Fruit fly (Drosophila melanogaster): ENCODE data around the gene shep.

shep gene

DNA sequence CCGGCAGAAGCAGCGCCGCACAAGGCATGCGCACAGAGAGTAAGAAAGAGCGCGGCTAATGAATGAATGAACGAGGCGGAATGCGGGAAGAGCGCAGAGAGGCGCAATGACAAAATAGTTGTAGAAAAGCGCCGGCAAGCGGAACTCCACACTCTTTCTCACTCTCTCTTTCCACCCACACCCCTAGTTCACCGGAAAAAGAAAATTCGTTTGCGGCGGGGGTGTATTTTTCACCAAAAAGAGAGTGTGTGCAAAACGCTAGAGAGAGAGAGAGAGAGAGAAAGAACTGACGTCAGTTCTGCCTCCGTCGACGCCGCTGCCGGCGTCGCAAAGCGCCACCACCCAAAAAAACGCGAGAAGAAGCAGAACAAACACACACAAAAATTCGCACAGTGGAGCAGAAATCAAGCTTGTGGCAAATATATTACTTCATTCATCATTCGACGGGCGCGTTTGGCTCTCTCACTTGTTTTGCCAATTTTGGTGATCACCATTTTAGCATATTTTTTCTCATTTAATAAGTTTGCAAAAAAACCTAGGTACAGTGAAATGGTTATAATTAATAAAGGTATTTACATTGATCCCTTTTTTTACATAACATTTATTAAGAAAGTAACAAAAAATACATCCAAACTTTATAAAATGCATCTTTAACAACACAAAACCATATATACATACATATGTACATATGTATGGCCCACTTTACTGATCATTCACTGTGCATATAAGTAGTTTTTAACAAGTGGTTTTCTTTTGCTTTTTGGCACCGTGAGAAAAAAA is 92.7 kb downstream of the shep start (continued):
- TF ChIP-seq sc (optimal IDR thresholded peaks at IDR 0.05) = no peak
- TF ChIP-seq sc (GFP tag; optimal IDR thresholded peaks at IDR 0.05) = no peak
- TF ChIP-seq Med (GFP tag) = peak; percentile 86
- TF ChIP-seq CG7928 (GFP tag; optimal IDR thresholded peaks at IDR 0.05) = no peak
- TF ChIP-seq sr (GFP tag; IDR thresholded peaks at IDR 0.05) = peak; percentile 24; the same call in 1 of the 3 replicates
- peak; percentile 65 for TF ChIP-seq Sox102F (GFP tag; optimal IDR thresholded peaks at IDR 0.05)
- no peak for TF ChIP-seq CG15696 (tag; optimal IDR thresholded peaks at IDR 0.05)
- peak; percentile 12 for TF ChIP-seq dmrt11E (tag; optimal IDR thresholded peaks at IDR 0.05)
- peak; percentile 74 for TF ChIP-seq tio (GFP tag; optimal IDR thresholded peaks at IDR 0.05)
- TF ChIP-seq slou (GFP tag; optimal IDR thresholded peaks at IDR 0.05) = no peak
- peak; percentile 61; the same call in 1 of the 3 replicates for TF ChIP-seq CG11695 (GFP tag; IDR thresholded peaks at IDR 0.05)
- no peak for TF ChIP-seq Six4 (GFP tag; optimal IDR thresholded peaks at IDR 0.05)
- TF ChIP-seq CG7357 (GFP tag; IDR thresholded peaks at IDR 0.05) = no peak
- no peak for TF ChIP-seq CG42726 (GFP tag; IDR thresholded peaks at IDR 0.05; ENCODE audit: partially characterized antibody)
- TF ChIP-seq Vsx1 (GFP tag; optimal IDR thresholded peaks at IDR 0.05) = no peak
- no peak for TF ChIP-seq lov (optimal IDR thresholded peaks at IDR 0.05)
- peak; percentile 69; the same call in 1 of the 3 replicates for TF ChIP-seq lov (GFP tag; IDR thresholded peaks at IDR 0.05)
- TF ChIP-seq CG10431 (GFP tag; optimal IDR thresholded peaks at IDR 0.05) = no peak
- no peak for TF ChIP-seq abd-A (tag; optimal IDR thresholded peaks at IDR 0.05)
- no peak for TF ChIP-seq CG2116 (GFP tag; optimal IDR thresholded peaks at IDR 0.05)
- no peak for TF ChIP-seq rib (GFP tag; IDR thresholded peaks at IDR 0.05)
- no peak for TF ChIP-seq Nf-YA (GFP tag; IDR thresholded peaks at IDR 0.05)
- TF ChIP-seq E2f1 (GFP tag; IDR thresholded peaks at IDR 0.05) = peak; percentile 12; the same call in 1 of the 2 replicates
- TF ChIP-seq cato (GFP tag; optimal IDR thresholded peaks at IDR 0.05; ENCODE audit: borderline replicate concordance) = peak; percentile 6
- no peak for TF ChIP-seq pzg (GFP tag; optimal IDR thresholded peaks at IDR 0.05)
- no peak for TF ChIP-seq CG15073 (GFP tag; optimal IDR thresholded peaks at IDR 0.05)
- no peak for TF ChIP-seq CG18476 (GFP tag; optimal IDR thresholded peaks at IDR 0.05)
- no peak for TF ChIP-seq CG43689 (GFP tag; IDR thresholded peaks at IDR 0.05)
- peak; percentile 12 for TF ChIP-seq YL-1 (GFP tag; optimal IDR thresholded peaks at IDR 0.05)
- TF ChIP-seq Poxn (GFP tag; IDR thresholded peaks at IDR 0.05) = no peak
- TF ChIP-seq CG33213 (GFP tag; optimal IDR thresholded peaks at IDR 0.05) = peak; percentile 23
- TF ChIP-seq gce (GFP tag; IDR thresholded peaks at IDR 0.05) = 0 out of 3 replicates have a peak, but pooled peaks have one; percentile 2
- peak; percentile 55 for TF ChIP-seq CG12155 (GFP tag; optimal IDR thresholded peaks at IDR 0.05)
- peak; percentile 43; the same call in 1 of the 2 replicates for TF ChIP-seq CG10366 (GFP tag; IDR thresholded peaks at IDR 0.05)
- peak; percentile 35; the same call in 1 of the 3 replicates for TF ChIP-seq tgo (GFP tag; IDR thresholded peaks at IDR 0.05)
- peak; percentile 32 for TF ChIP-seq ems (GFP tag; optimal IDR thresholded peaks at IDR 0.05)
- no peak for TF ChIP-seq dimm (GFP tag; IDR thresholded peaks at IDR 0.05)
- TF ChIP-seq ham (GFP tag; IDR thresholded peaks at IDR 0.05) = no peak
- TF ChIP-seq Hey (tag; optimal IDR thresholded peaks at IDR 0.05) = no peak
- TF ChIP-seq CG11456 (GFP tag; IDR thresholded peaks at IDR 0.05) = peak; percentile 63; the same call in 2 of the 3 replicates
- TF ChIP-seq sug (tag; optimal IDR thresholded peaks at IDR 0.05) = peak; percentile 27
- no peak for TF ChIP-seq kah (GFP tag; optimal IDR thresholded peaks at IDR 0.05)
- TF ChIP-seq vfl (GFP tag; optimal IDR thresholded peaks at IDR 0.05) = no peak
- TF ChIP-seq tll (GFP tag; optimal IDR thresholded peaks at IDR 0.05) = no peak
- TF ChIP-seq trem (tag; optimal IDR thresholded peaks at IDR 0.05) = no peak
- TF ChIP-seq HLH4C (GFP tag; IDR thresholded peaks at IDR 0.05; ENCODE audit: partially characterized antibody) = no peak
- TF ChIP-seq stwl (tag; optimal IDR thresholded peaks at IDR 0.05) = no peak
- no peak for TF ChIP-seq HmgZ (tag; optimal IDR thresholded peaks at IDR 0.05)
- no peak for TF ChIP-seq CG6854 (GFP tag; optimal IDR thresholded peaks at IDR 0.05)
- TF ChIP-seq unc-4 (GFP tag; IDR thresholded peaks at IDR 0.05; ENCODE audit: partially characterized antibody) = peak; percentile 57

All from whole organism, embryonic.